Fruit fly (Drosophila melanogaster) whole organism, embryonic: Measurements from ENCODE around the gene Mur2B.

Source experiments
- Adf1 ChIP-seq: fragments of 200-800 bp; sonication (Bioruptor generic); IDR thresholded peaks from 2 replicates; pipeline ENCODE4 v1.3.6; 2022; ENCODE audit warnings: missing biosample characterization, missing genetic modification characterization
- CG10267 ChIP-seq: fragments of 200-800 bp; sonication (Bioruptor generic); optimal IDR thresholded peaks from 2 replicates; lab custom pipeline; 2018; ENCODE audit warnings: missing biosample characterization, mild to moderate bottlenecking, missing genetic modification characterization, moderate library complexity
- CG10321 ChIP-seq: fragments of 200-800 bp; sonication (Bioruptor generic); IDR thresholded peaks from 2 replicates; pipeline ENCODE4 v1.3.6; 2022; ENCODE audit warnings: missing biosample characterization, missing genetic modification characterization
- CG10431 ChIP-seq: fragments of 200-800 bp; sonication (Bioruptor generic); optimal IDR thresholded peaks from 3 replicates; lab custom pipeline; 2018; ENCODE audit warnings: missing biosample characterization, mild to moderate bottlenecking, missing genetic modification characterization
- CG11504 ChIP-seq: fragments of 200-800 bp; sonication (Bioruptor generic); optimal IDR thresholded peaks from 3 replicates; lab custom pipeline; 2019; ENCODE audit warnings: missing biosample characterization, mild to moderate bottlenecking, missing genetic modification characterization, moderate library complexity
- CG1529 ChIP-seq: fragments of 200-800 bp; sonication (Bioruptor generic); optimal IDR thresholded peaks from 3 replicates; lab custom pipeline; 2018; ENCODE audit warnings: missing biosample characterization, missing genetic modification characterization
- CG18619 ChIP-seq: fragments of 200-800 bp; sonication (Bioruptor generic); optimal IDR thresholded peaks from 3 replicates; lab custom pipeline; 2017; ENCODE audit warnings: missing biosample characterization, mild to moderate bottlenecking, missing genetic modification characterization
- CG2889 ChIP-seq: fragments of 200-800 bp; sonication (Bioruptor generic); IDR thresholded peaks from 3 replicates; pipeline ENCODE4 v1.3.6; 2022; ENCODE audit warnings: missing biosample characterization, missing genetic modification characterization
- CG32772 ChIP-seq: fragments of 200-800 bp; sonication (Bioruptor generic); IDR thresholded peaks from 2 replicates; pipeline ENCODE4 v1.3.6; 2022; ENCODE audit warnings: missing biosample characterization, missing genetic modification characterization
- CG4820 ChIP-seq: fragments of 200-800 bp; sonication (Bioruptor generic); optimal IDR thresholded peaks from 3 replicates; lab custom pipeline; 2016; ENCODE audit warnings: missing biosample characterization, missing genetic modification characterization
- CG5245 ChIP-seq: fragments of 200-800 bp; sonication (Bioruptor generic); optimal IDR thresholded peaks from 3 replicates; lab custom pipeline; 2016; ENCODE audit warnings: missing biosample characterization, missing genetic modification characterization
- CG9609 ChIP-seq: fragments of 200-800 bp; sonication (Bioruptor generic); optimal IDR thresholded peaks from 3 replicates; lab custom pipeline; 2016; ENCODE audit warnings: missing biosample characterization, missing genetic modification characterization
- CG9876 ChIP-seq: fragments of 200-800 bp; sonication (Bioruptor generic); optimal IDR thresholded peaks from 2 replicates; lab custom pipeline; 2016; ENCODE audit warnings: missing biosample characterization, missing genetic modification characterization
- Dbx ChIP-seq: fragments of 200-800 bp; sonication (Bioruptor generic); IDR thresholded peaks from 3 replicates; pipeline ENCODE4 v1.3.6; 2022; ENCODE audit warnings: missing biosample characterization, missing genetic modification characterization
- Deaf1 ChIP-seq: fragments of 200-800 bp; optimal IDR thresholded peaks from 3 replicates; lab custom pipeline; 2019; ENCODE audit warnings: missing biosample characterization, mild to moderate bottlenecking, missing genetic modification characterization, moderate library complexity
- Dip3 ChIP-seq: fragments of 200-800 bp; sonication (Bioruptor generic); optimal IDR thresholded peaks from 3 replicates; lab custom pipeline; 2016; ENCODE audit warnings: missing biosample characterization, missing genetic modification characterization
- Drgx ChIP-seq: fragments of 200-800 bp; sonication (Bioruptor generic); IDR thresholded peaks from 2 replicates; pipeline ENCODE4 v1.3.6; 2022; ENCODE audit warnings: missing biosample characterization, missing genetic modification characterization
- E2f2 ChIP-seq: fragments of 200-800 bp; sonication (Bioruptor generic); IDR thresholded peaks from 2 replicates; pipeline ENCODE4 v1.3.6; 2022; ENCODE audit warnings: missing biosample characterization, missing genetic modification characterization
- Ets65A ChIP-seq: fragments of 200-800 bp; sonication (Bioruptor generic); peaks from one replicate; lab custom pipeline; 2016; ENCODE audit warnings: missing biosample characterization, missing genetic modification characterization
- HLH54F ChIP-seq: fragments of 200-800 bp; sonication (Bioruptor generic); optimal IDR thresholded peaks from 3 replicates; lab custom pipeline; 2016; ENCODE audit warnings: missing biosample characterization, missing genetic modification characterization
- Hr3 ChIP-seq: fragments of 200-800 bp; sonication (Bioruptor generic); optimal IDR thresholded peaks from 3 replicates; lab custom pipeline; 2016; ENCODE audit warnings: missing biosample characterization, missing genetic modification characterization
- Jarid2 ChIP-seq: fragments of 200-800 bp; sonication (Bioruptor generic); optimal IDR thresholded peaks from 3 replicates; lab custom pipeline; 2017; ENCODE audit warnings: mild to moderate bottlenecking, missing biosample characterization, missing genetic modification reagents, missing genetic modification characterization
- Meics ChIP-seq: fragments of 200-800 bp; sonication (Bioruptor generic); optimal IDR thresholded peaks from 2 replicates; lab custom pipeline; 2017; ENCODE audit warnings: missing biosample characterization, mild to moderate bottlenecking, missing genetic modification characterization
- Nf-YB ChIP-seq: fragments of 200-800 bp; sonication (Bioruptor generic); optimal IDR thresholded peaks from 3 replicates; lab custom pipeline; 2019; ENCODE audit warnings: missing biosample characterization, mild to moderate bottlenecking, missing genetic modification characterization, moderate library complexity
- Sin3A ChIP-seq: fragments of >200 bp; optimal IDR thresholded peaks from 2 replicates; lab custom pipeline; 2018
- TFAM ChIP-seq: fragments of 200-800 bp; sonication (Bioruptor generic); optimal IDR thresholded peaks from 2 replicates; lab custom pipeline; 2017; ENCODE audit warnings: missing biosample characterization, missing genetic modification characterization, inconsistent platforms
- Xrp1 ChIP-seq: fragments of 200-800 bp; sonication (Bioruptor generic); IDR thresholded peaks from 2 replicates; pipeline ENCODE4 v1.3.6; 2022; ENCODE audit warnings: missing biosample characterization, missing genetic modification characterization
- ash1 ChIP-seq: fragments of 200-800 bp; sonication (Bioruptor generic); optimal IDR thresholded peaks from 2 replicates; lab custom pipeline; 2018; ENCODE audit warnings: missing biosample characterization, mild to moderate bottlenecking, missing genetic modification characterization
- ato ChIP-seq: fragments of 200-800 bp; sonication (Bioruptor generic); IDR thresholded peaks from 2 replicates; pipeline ENCODE4 v1.3.6; 2022; ENCODE audit warnings: missing biosample characterization, missing genetic modification characterization; ENCODE audit not compliant: partially characterized antibody
- corto ChIP-seq: fragments of 200-800 bp; sonication (Bioruptor generic); optimal IDR thresholded peaks from 2 replicates; lab custom pipeline; 2016; ENCODE audit warnings: missing biosample characterization, mild to moderate bottlenecking, missing genetic modification characterization, moderate library complexity
- dimm ChIP-seq: fragments of 200-800 bp; sonication (Bioruptor generic); IDR thresholded peaks from 2 replicates; pipeline ENCODE4 v1.3.6; 2022; ENCODE audit warnings: missing biosample characterization, missing genetic modification characterization
- emc ChIP-seq: fragments of 200-800 bp; sonication (Bioruptor generic); optimal IDR thresholded peaks from 2 replicates; lab custom pipeline; 2016; ENCODE audit warnings: missing biosample characterization, missing genetic modification characterization
- gcm2 ChIP-seq: fragments of 200-800 bp; sonication (Bioruptor generic); optimal IDR thresholded peaks from 2 replicates; lab custom pipeline; 2016; ENCODE audit warnings: missing biosample characterization, missing genetic modification characterization
- hb ChIP-seq: fragments of 200-800 bp; sonication (Bioruptor generic); IDR thresholded peaks from 3 replicates; pipeline ENCODE4 v1.3.6; 2022; ENCODE audit warnings: missing biosample characterization, missing genetic modification characterization; ENCODE audit not compliant: partially characterized antibody
- hth ChIP-seq: fragments of >200 bp; optimal IDR thresholded peaks from 2 replicates; lab custom pipeline; 2017; ENCODE audit warnings: inconsistent platforms
- klu ChIP-seq: fragments of 200-800 bp; sonication (Bioruptor generic); IDR thresholded peaks from 2 replicates; pipeline ENCODE4 v1.3.6; 2022; ENCODE audit warnings: missing biosample characterization, missing genetic modification characterization
- lbe ChIP-seq: fragments of 200-800 bp; sonication (Bioruptor generic); optimal IDR thresholded peaks from 2 replicates; lab custom pipeline; 2016; ENCODE audit warnings: missing biosample characterization, mild to moderate bottlenecking, missing genetic modification characterization
- nerfin-1 ChIP-seq: fragments of 200-800 bp; sonication (Bioruptor generic); optimal IDR thresholded peaks from 3 replicates; lab custom pipeline; 2019; ENCODE audit warnings: missing biosample characterization, mild to moderate bottlenecking, missing genetic modification characterization, moderate library complexity
- nom ChIP-seq: fragments of 200-800 bp; sonication (Bioruptor generic); optimal IDR thresholded peaks from 2 replicates; lab custom pipeline; 2017; ENCODE audit warnings: missing biosample characterization, missing genetic modification characterization, mild to moderate bottlenecking, moderate library complexity, missing genetic modification reagents
- onecut ChIP-seq: fragments of 200-800 bp; sonication (Bioruptor generic); IDR thresholded peaks from 2 replicates; pipeline ENCODE4 v1.3.6; 2022; ENCODE audit warnings: missing biosample characterization, missing genetic modification characterization
- org-1 ChIP-seq: fragments of 200-800 bp; sonication (Bioruptor generic); optimal IDR thresholded peaks from 2 replicates; lab custom pipeline; 2017; ENCODE audit warnings: missing biosample characterization, missing genetic modification characterization
- schlank ChIP-seq: fragments of 200-800 bp; sonication (Bioruptor generic); optimal IDR thresholded peaks from 2 replicates; lab custom pipeline; 2018; ENCODE audit warnings: missing biosample characterization, mild to moderate bottlenecking, missing genetic modification characterization

Mur2B gene

dm6 chrX:1614357-1614756, 54.2 kb downstream of the Mur2B start:
- TF ChIP-seq CG10431 (GFP tag; lab: Kevin White, UChicago) (no peak), schlank (tag; lab: Kevin White, UChicago) (no peak), ash1 (GFP tag; lab: Kevin White, UChicago) (no peak), hb (GFP tag; lab: Robert Waterston, UW) (no peak), Nf-YB (no peak), Drgx (GFP tag; lab: Robert Waterston, UW) (0 out of 2 replicates have a peak, but pooled peaks have one; percentile 11), nom (GFP tag; lab: Kevin White, UChicago) (peak; percentile 41), emc (no peak), onecut (GFP tag; lab: Robert Waterston, UW) (no peak), Sin3A (no peak)
- TF ChIP-seq, all 482 proteins: peak for 2

DNA sequence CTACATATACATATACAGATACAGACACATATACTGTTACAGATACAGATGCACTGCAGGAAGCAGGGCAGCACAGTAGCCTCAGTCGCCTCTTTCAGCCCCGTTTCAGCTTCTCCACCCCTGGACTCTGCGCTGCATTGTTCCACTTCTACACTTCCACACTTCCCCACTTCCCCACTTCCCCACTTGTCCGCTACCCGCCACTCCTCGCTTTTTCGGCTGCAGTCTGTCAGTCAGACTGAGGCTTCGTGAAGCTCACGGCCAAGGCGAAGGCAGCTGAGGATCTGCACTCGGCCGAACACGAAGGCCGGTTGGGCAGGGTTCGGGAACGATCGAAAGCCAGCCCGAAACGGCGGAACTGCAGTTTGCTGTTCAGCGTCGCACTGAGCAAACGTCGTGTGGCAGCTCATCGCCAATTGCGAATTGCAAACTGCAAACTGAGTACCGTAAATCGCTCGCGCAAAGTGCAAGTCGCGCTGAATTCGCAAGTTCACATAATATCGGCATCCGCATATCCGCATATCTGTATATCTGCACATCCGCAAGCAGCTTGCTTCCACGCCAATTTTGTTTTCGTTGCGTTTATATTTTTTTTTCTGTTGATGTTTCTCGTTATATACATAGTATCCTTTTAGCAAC, 55.2 kb downstream of the Mur2B start:
- TF ChIP-seq org-1 (no peak), lbe (GFP tag; lab: Kevin White, UChicago) (peak; percentile 10), nom (GFP tag; lab: Kevin White, UChicago) (peak; percentile 71)

DNA sequence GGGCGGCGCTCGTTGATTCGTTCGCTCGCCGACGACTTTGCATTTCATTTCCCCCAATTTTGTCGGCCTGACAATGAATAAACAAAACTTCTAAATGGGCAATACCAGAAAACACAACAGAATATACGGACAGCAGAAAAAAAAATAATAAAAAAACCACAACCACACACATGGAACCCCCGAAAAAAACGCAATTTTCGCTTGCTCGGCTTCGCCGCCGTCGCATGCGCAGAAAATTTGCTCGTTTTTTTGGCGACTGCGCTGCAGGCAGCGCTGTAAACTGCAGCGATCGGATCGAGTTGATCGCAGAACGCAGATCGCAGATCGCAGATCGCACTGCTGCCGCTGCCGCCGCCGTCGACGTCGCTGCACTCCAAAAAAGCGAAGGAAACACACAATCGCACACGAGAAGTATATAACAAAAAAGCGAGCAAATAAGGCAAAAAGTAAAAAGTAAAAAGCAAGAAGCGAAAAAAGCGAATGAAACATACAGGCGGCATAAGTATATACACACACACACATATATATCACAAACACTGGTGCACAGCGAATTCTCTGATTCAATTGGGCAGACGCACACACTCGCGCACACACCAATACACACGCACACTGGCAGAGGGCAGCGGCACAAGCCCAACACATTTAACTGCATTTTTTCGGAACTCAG, 56.8 kb downstream of the Mur2B start:
- TF ChIP-seq CG10267 (tag; lab: Kevin White, UChicago), result no peak
- peak; percentile 83 for TF ChIP-seq nom (GFP tag; lab: Kevin White, UChicago)
- peak; percentile 40 for TF ChIP-seq lbe (GFP tag; lab: Kevin White, UChicago)
- TF ChIP-seq corto, result peak; percentile 27

- no peak for TF ChIP-seq klu (GFP tag; lab: Robert Waterston, UW)
- no peak for TF ChIP-seq CG4820 (GFP tag; lab: Kevin White, UChicago)
Measured at dm6 chrX:1610079-1610478, 58.5 kb downstream of the Mur2B start.

dm6 chrX:1608536-1608935, 60.1 kb downstream of the Mur2B start:
- peak; percentile 73 for TF ChIP-seq nerfin-1 (tag; lab: Kevin White, UChicago)
- TF ChIP-seq Adf1 (GFP tag; lab: Robert Waterston, UW), result peak; percentile 89
- TF ChIP-seq Deaf1, result peak; percentile 91
- no peak for TF ChIP-seq CG10321
- TF ChIP-seq, all 482 proteins: peak for 3

DNA sequence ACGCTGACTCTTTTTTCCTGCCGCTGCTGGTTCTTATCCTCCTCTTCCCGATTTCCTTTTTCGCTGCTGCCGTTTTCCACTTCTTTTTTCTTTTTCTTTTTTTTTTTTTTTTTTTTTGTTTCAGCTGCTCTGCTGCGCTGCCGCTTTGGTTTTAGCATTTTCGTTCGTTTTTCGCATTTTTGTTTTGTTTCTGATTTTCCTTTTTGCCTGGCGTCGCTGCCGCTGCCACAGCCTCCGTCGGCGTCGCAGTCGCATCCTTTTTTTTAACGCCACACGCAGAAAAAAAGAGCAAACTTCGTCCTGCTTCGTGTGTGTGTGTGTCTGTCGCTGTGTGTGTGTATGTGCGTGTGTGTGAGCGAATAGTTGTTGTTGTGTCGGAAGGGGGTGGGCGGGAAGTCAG, 60.8 kb downstream of the Mur2B start:
- TF ChIP-seq CG11504 (tag; lab: Kevin White, UChicago) (no peak), ato (GFP tag; lab: Robert Waterston, UW) (no peak), CG4820 (GFP tag; lab: Kevin White, UChicago) (no peak), CG5245 (GFP tag; lab: Kevin White, UChicago) (no peak), CG2889 (GFP tag; lab: Robert Waterston, UW) (no peak), CG32772 (no peak), CG9609 (GFP tag; lab: Kevin White, UChicago) (no peak), hb (GFP tag; lab: Robert Waterston, UW) (no peak), Dbx (GFP tag; lab: Robert Waterston, UW) (no peak), E2f2 (no peak), CG1529 (GFP tag; lab: Kevin White, UChicago) (no peak), HLH54F (GFP tag; lab: Kevin White, UChicago) (no peak), CG18619 (GFP tag; lab: Kevin White, UChicago) (no peak), hth (no peak), CG9876 (GFP tag; lab: Kevin White, UChicago) (no peak), Meics (GFP tag; lab: Kevin White, UChicago) (no peak), Ets65A (GFP tag; lab: Kevin White, UChicago) (no peak), Xrp1 (GFP tag; lab: Robert Waterston, UW) (no peak), TFAM (no peak), Dip3 (GFP tag; lab: Kevin White, UChicago) (no peak), Hr3 (GFP tag; lab: Kevin White, UChicago) (no peak), Jarid2 (GFP tag; lab: Kevin White, UChicago) (no peak), dimm (no peak), gcm2 (GFP tag; lab: Kevin White, UChicago) (no peak)
